Fruit fly (Drosophila melanogaster): ENCODE measurements around the gene CG46320.
A peak's percentile ranks its signal among the peaks of the same experiment; 100 is the strongest.

CG46320 gene

dm6 chr3L:5657221-5657963, 6.5 kb upstream of the CG46320 start, which contains the start of gene sif (continued):
- TF ChIP-seq Trl (optimal IDR thresholded peaks at IDR 0.05), result peak; percentile 53 to 76
- TF ChIP-seq Trl (GFP tag; optimal IDR thresholded peaks at IDR 0.05), result no peak
- no peak for TF ChIP-seq CG10462 (GFP tag; optimal IDR thresholded peaks at IDR 0.05)
- no peak for TF ChIP-seq Ets65A (GFP tag)
- TF ChIP-seq CG2120 (GFP tag; optimal IDR thresholded peaks at IDR 0.05), result no peak
- no peak for TF ChIP-seq CG12071 (GFP tag; optimal IDR thresholded peaks at IDR 0.05)
- no peak for TF ChIP-seq pum (GFP tag; optimal IDR thresholded peaks at IDR 0.05)
- TF ChIP-seq sim (GFP tag; IDR thresholded peaks at IDR 0.05), result no peak
- TF ChIP-seq gcm2 (GFP tag; optimal IDR thresholded peaks at IDR 0.05), result no peak
- TF ChIP-seq fd64A (GFP tag; optimal IDR thresholded peaks at IDR 0.05), result no peak
- no peak for TF ChIP-seq stc (GFP tag; IDR thresholded peaks at IDR 0.05)

dm6 chr3L:5658368-5658767, 5.6 kb upstream of the CG46320 start:
- TF ChIP-seq zfh1 (GFP tag; IDR thresholded peaks at IDR 0.05), result no peak
- peak in 1 of 2 experiments; percentile 87 for TF ChIP-seq Pdp1 (GFP tag; optimal IDR thresholded peaks at IDR 0.05)
- 0 out of 2 replicates have a peak, but pooled peaks have one; percentile 22 for TF ChIP-seq CG32532 (GFP tag; IDR thresholded peaks at IDR 0.05)
- TF ChIP-seq cg (GFP tag; optimal IDR thresholded peaks at IDR 0.05), result peak; percentile 65
- peak; percentile 14 for TF ChIP-seq pfk (GFP tag; optimal IDR thresholded peaks at IDR 0.05)
- no peak for TF ChIP-seq CG2875 (GFP tag; optimal IDR thresholded peaks at IDR 0.05)
- no peak for TF ChIP-seq org-1 (GFP tag; optimal IDR thresholded peaks at IDR 0.05)
- TF ChIP-seq CG32767 (GFP tag; IDR thresholded peaks at IDR 0.05), result no peak
- TF ChIP-seq CG5953 (GFP tag; IDR thresholded peaks at IDR 0.05), result no peak
- TF ChIP-seq Fer1 (GFP tag; optimal IDR thresholded peaks at IDR 0.05), result no peak
- no peak for TF ChIP-seq CG6254 (GFP tag; optimal IDR thresholded peaks at IDR 0.05)

dm6 chr3L:5662071-5662470, 1.9 kb upstream of the CG46320 start, which contains the start of gene Sse:
Gene Sse, minus strand, starts transcription at chr3L:5662247.
- TF ChIP-seq CG12769 (tag; optimal IDR thresholded peaks at IDR 0.05) (no peak), NFAT (GFP tag; IDR thresholded peaks at IDR 0.05) (no peak), Mes4 (GFP tag; optimal IDR thresholded peaks at IDR 0.05) (no peak), sna (GFP tag; IDR thresholded peaks at IDR 0.05; ENCODE audit: partially characterized antibody) (peak; percentile 80), CG14860 (GFP tag; IDR thresholded peaks at IDR 0.05; ENCODE audit: partially characterized antibody) (peak; percentile 69; the same call in 2 of the 3 replicates), CG2116 (GFP tag; optimal IDR thresholded peaks at IDR 0.05) (peak; percentile 15), peb (GFP tag; IDR thresholded peaks at IDR 0.05) (no peak), stwl (tag; optimal IDR thresholded peaks at IDR 0.05) (peak; percentile 93), CG6791 (GFP tag; IDR thresholded peaks at IDR 0.05; ENCODE audit: partially characterized antibody) (peak; percentile 92), Opbp (GFP tag; IDR thresholded peaks at IDR 0.05; ENCODE audit: partially characterized antibody) (peak; percentile 84), danr (GFP tag; IDR thresholded peaks at IDR 0.05) (no peak), CG18599 (GFP tag; optimal IDR thresholded peaks at IDR 0.05) (no peak), Awh (GFP tag; IDR thresholded peaks at IDR 0.05) (no peak), Sry-δ (GFP tag; optimal IDR thresholded peaks at IDR 0.05) (peak; percentile 79), CG3065 (GFP tag; optimal IDR thresholded peaks at IDR 0.05) (no peak), Nf-YC (tag; optimal IDR thresholded peaks at IDR 0.05) (no peak), ssp (GFP tag; IDR thresholded peaks at IDR 0.05) (no peak), Neu2 (GFP tag; optimal IDR thresholded peaks at IDR 0.05; ENCODE audit: borderline replicate concordance) (no peak), inv (GFP tag; IDR thresholded peaks at IDR 0.05; ENCODE audit: partially characterized antibody) (peak; percentile 55; the same call in 1 of the 2 replicates), Dbx (GFP tag; IDR thresholded peaks at IDR 0.05) (0 out of 3 replicates have a peak, but pooled peaks have one; percentile 51), C15 (GFP tag; IDR thresholded peaks at IDR 0.05) (no peak), ash1 (GFP tag; optimal IDR thresholded peaks at IDR 0.05) (no peak), croc (GFP tag; conservative IDR thresholded peaks at IDR 0.05) (no peak), Dek (tag; optimal IDR thresholded peaks at IDR 0.05) (no peak), Nf-YB (GFP tag; optimal IDR thresholded peaks at IDR 0.05) (no peak), tna (GFP tag; IDR thresholded peaks at IDR 0.05; ENCODE audit: partially characterized antibody) (peak; percentile 52)
